Fruit fly (Drosophila melanogaster) whole organism, embryonic: ENCODE data around the gene Dpy-30L1.

Source experiments
- CG10654 ChIP-seq: fragments of 200-800 bp; sonication (Bioruptor generic); optimal IDR thresholded peaks from 2 replicates; lab custom pipeline; 2016; ENCODE audit warnings: missing biosample characterization, missing genetic modification characterization
- CG18599 ChIP-seq: fragments of 200-800 bp; sonication (Bioruptor generic); optimal IDR thresholded peaks from 3 replicates; lab custom pipeline; 2017; ENCODE audit warnings: missing biosample characterization, missing genetic modification characterization, mild to moderate bottlenecking, moderate library complexity, missing genetic modification reagents
- CrebB ChIP-seq: fragments of 200-800 bp; sonication (Bioruptor generic); optimal IDR thresholded peaks from 3 replicates; lab custom pipeline; 2018; ENCODE audit warnings: missing biosample characterization, mild to moderate bottlenecking, missing genetic modification characterization
- Sox100B ChIP-seq: fragments of 200-800 bp; sonication (Bioruptor generic); optimal IDR thresholded peaks from 3 replicates; lab custom pipeline; 2018; ENCODE audit warnings: missing biosample characterization, mild to moderate bottlenecking, missing genetic modification characterization
- Vsx1 ChIP-seq: fragments of 200-800 bp; sonication (Bioruptor generic); optimal IDR thresholded peaks from 2 replicates; lab custom pipeline; 2017; ENCODE audit warnings: missing biosample characterization, mild to moderate bottlenecking, missing genetic modification characterization, missing genetic modification reagents
- bcd ChIP-seq: fragments of 200-800 bp; sonication (Bioruptor generic); optimal IDR thresholded peaks from 2 replicates; lab custom pipeline; 2017; ENCODE audit warnings: missing biosample characterization, mild to moderate bottlenecking, missing genetic modification characterization
- dm ChIP-seq: fragments of 200-800 bp; sonication (Bioruptor generic); optimal IDR thresholded peaks from 3 replicates; lab custom pipeline; 2016; ENCODE audit warnings: missing biosample characterization, missing genetic modification characterization
- gcm ChIP-seq: fragments of 200-800 bp; sonication (Bioruptor generic); optimal IDR thresholded peaks from 2 replicates; lab custom pipeline; 2019; ENCODE audit warnings: missing biosample characterization, mild to moderate bottlenecking, missing genetic modification characterization, moderate library complexity

DNA sequence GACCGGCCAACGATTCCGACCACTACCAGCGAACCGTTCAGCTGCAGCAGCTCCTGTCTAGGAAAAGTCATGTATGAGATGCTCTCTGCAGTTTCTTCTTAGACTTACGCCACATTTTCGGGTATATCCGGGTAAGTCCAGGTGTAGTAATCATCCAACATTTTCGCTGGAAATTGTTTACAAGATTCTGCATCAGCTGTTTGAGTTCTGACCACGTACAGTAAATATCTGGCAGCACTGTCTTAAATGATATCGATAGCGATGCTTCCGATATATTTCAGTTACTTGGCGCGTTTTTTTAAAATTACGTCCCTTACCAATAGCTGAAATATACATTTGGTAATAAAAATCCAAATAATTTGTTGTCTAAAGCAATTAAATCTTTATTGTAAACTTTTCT, 11.3 kb downstream of the Dpy-30L1 start, which contains the start of gene CG6729:
- TF ChIP-seq CG18599: no peak
- TF ChIP-seq gcm (GFP tag; lab: Kevin White, UChicago): no peak
- no peak for TF ChIP-seq CrebB
- TF ChIP-seq CG10654: no peak
- no peak for TF ChIP-seq dm
- no peak for TF ChIP-seq Vsx1 (GFP tag; lab: Kevin White, UChicago)
- TF ChIP-seq bcd: no peak
- TF ChIP-seq Sox100B: no peak
